Worm (Caenorhabditis elegans): ENCODE data around the gene ztf-7.

ztf-7 gene

ce11 chrV:9754459-9754858, 35.0 kb downstream of the ztf-7 start, which contains the start of gene F58E6.5:
Gene F58E6.5 (minus strand): TSS chrV:9754559.
- TF ChIP-seq fos-1 (tag; optimal IDR thresholded peaks at IDR 0.05): no peak
- no peak for TF ChIP-seq skn-1 (tag; optimal IDR thresholded peaks at IDR 0.05)
- no peak for TF ChIP-seq lin-39 (tag; optimal IDR thresholded peaks at IDR 0.05)
- no peak for TF ChIP-seq mdl-1 (tag; optimal IDR thresholded peaks at IDR 0.05)
- TF ChIP-seq blmp-1 (tag; optimal IDR thresholded peaks at IDR 0.05; ENCODE audit: insufficient read depth): no peak
- no peak for TF ChIP-seq mab-5 (tag; optimal IDR thresholded peaks at IDR 0.05)
- TF ChIP-seq nhr-12 (tag; optimal IDR thresholded peaks at IDR 0.05): no peak
- TF ChIP-seq nhr-23 (tag; optimal IDR thresholded peaks at IDR 0.05): no peak
- TF ChIP-seq gmeb-1 (tag; optimal IDR thresholded peaks at IDR 0.05): no peak
- TF ChIP-seq nhr-11 (tag; optimal IDR thresholded peaks at IDR 0.05): no peak
- no peak for TF ChIP-seq C34F6.9 (tag; optimal IDR thresholded peaks at IDR 0.05)
- no peak for TF ChIP-seq nhr-237 (tag; optimal IDR thresholded peaks at IDR 0.05)
- no peak for TF ChIP-seq lin-13 (GFP tag; optimal IDR thresholded peaks at IDR 0.05)
- TF ChIP-seq F13H6.1 (tag; optimal IDR thresholded peaks at IDR 0.05): no peak
- TF ChIP-seq sma-9 (GFP tag; optimal IDR thresholded peaks at IDR 0.05): no peak
- no peak for TF ChIP-seq sma-9 (tag; optimal IDR thresholded peaks at IDR 0.05)
- TF ChIP-seq ZK546.5 (tag; optimal IDR thresholded peaks at IDR 0.05): no peak

DNA sequence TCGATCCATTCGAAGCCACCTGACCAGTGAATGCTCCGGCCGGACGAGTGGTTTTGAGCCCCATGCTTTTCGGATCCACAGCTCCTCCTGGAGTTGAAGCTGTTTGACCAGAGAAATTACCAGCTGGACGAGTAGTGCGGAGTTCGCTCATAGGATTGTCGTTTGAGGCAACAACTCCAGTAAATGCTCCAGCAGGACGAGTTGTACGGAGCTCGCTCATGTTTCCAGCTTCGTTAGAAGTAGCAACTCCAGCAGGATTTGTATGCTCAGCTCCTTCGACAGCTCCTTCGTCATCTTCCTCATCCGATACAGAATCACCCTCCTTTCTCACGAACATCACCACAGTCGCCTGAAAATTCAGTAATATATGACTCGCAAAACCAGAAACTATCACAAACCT, 36.0 kb downstream of the ztf-7 start:
- no peak for TF ChIP-seq fos-1 (tag; optimal IDR thresholded peaks at IDR 0.05)
- TF ChIP-seq Y55F3AM.14 (GFP tag; optimal IDR thresholded peaks at IDR 0.05): no peak
- no peak for TF ChIP-seq gmeb-1 (tag; optimal IDR thresholded peaks at IDR 0.05)
- no peak for TF ChIP-seq sem-4 (tag; optimal IDR thresholded peaks at IDR 0.05)
- no peak for TF ChIP-seq ztf-1 (GFP tag; conservative IDR thresholded peaks at IDR 0.05)
- no peak for TF ChIP-seq blmp-1 (tag; optimal IDR thresholded peaks at IDR 0.05; ENCODE audit: insufficient read depth)
- no peak for TF ChIP-seq sma-3 (GFP tag; optimal IDR thresholded peaks at IDR 0.05)
- no peak for TF ChIP-seq unc-39 (tag; optimal IDR thresholded peaks at IDR 0.05)
- TF ChIP-seq aly-2 (tag; optimal IDR thresholded peaks at IDR 0.05): no peak
- TF ChIP-seq nhr-23 (tag; optimal IDR thresholded peaks at IDR 0.05): no peak
- TF ChIP-seq lsy-2 (tag; optimal IDR thresholded peaks at IDR 0.05): no peak
- TF ChIP-seq C34F6.9 (tag; optimal IDR thresholded peaks at IDR 0.05): no peak
- TF ChIP-seq dmd-4 (tag; optimal IDR thresholded peaks at IDR 0.05): no peak
- TF ChIP-seq sma-9 (GFP tag; optimal IDR thresholded peaks at IDR 0.05): no peak
- no peak for TF ChIP-seq sma-9 (tag; optimal IDR thresholded peaks at IDR 0.05)
- TF ChIP-seq alr-1 (tag; optimal IDR thresholded peaks at IDR 0.05): no peak
- TF ChIP-seq egl-27 (tag; optimal IDR thresholded peaks at IDR 0.05): no peak
- no peak for TF ChIP-seq elt-3 (tag; optimal IDR thresholded peaks at IDR 0.05)

DNA sequence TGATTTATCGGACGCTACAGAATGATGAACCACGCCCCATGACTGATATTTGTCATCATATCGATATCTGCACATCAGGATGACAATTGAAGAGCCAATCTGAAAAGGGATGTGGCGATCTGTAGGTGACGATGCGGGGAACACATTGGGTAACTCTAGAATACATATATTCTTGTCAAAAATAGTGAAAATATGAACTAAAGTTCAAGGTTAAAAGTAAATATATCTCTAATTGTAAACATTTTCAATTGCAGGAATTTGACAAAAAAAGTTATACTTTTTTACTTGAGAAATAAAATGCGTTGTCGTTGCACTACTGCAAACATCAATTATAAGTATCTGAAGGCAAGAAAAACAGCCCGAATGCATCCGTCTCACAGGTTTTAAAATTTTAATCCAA, 36.6 kb downstream of the ztf-7 start, which contains the start of gene F58E6.6:
Gene F58E6.6 (minus strand): TSS at position 101 of the 400 bp plus-strand sequence.
- TF ChIP-seq sma-3 (GFP tag; optimal IDR thresholded peaks at IDR 0.05) (no peak), lin-11 (tag; optimal IDR thresholded peaks at IDR 0.05) (no peak), unc-39 (tag; optimal IDR thresholded peaks at IDR 0.05) (no peak), skn-1 (tag; optimal IDR thresholded peaks at IDR 0.05) (no peak), lsy-2 (tag; optimal IDR thresholded peaks at IDR 0.05) (no peak), Y55F3AM.14 (GFP tag; optimal IDR thresholded peaks at IDR 0.05) (no peak), zag-1 (tag; optimal IDR thresholded peaks at IDR 0.05) (no peak), lin-13 (GFP tag; optimal IDR thresholded peaks at IDR 0.05) (no peak), snpc-4 (tag; optimal IDR thresholded peaks at IDR 0.05) (no peak), F13H6.1 (tag; optimal IDR thresholded peaks at IDR 0.05) (no peak), lin-39 (tag; optimal IDR thresholded peaks at IDR 0.05) (no peak), nhr-11 (tag; optimal IDR thresholded peaks at IDR 0.05) (no peak), blmp-1 (tag; optimal IDR thresholded peaks at IDR 0.05; ENCODE audit: insufficient read depth) (no peak), mdl-1 (tag; optimal IDR thresholded peaks at IDR 0.05) (no peak), R02D3.7 (tag; optimal IDR thresholded peaks at IDR 0.05) (no peak), egl-27 (tag; optimal IDR thresholded peaks at IDR 0.05) (no peak), C34F6.9 (tag; optimal IDR thresholded peaks at IDR 0.05) (no peak), ama-1 (optimal IDR thresholded peaks at IDR 0.05) (no peak), nhr-21 (tag; optimal IDR thresholded peaks at IDR 0.05) (no peak), nhr-12 (tag; optimal IDR thresholded peaks at IDR 0.05) (no peak)

DNA sequence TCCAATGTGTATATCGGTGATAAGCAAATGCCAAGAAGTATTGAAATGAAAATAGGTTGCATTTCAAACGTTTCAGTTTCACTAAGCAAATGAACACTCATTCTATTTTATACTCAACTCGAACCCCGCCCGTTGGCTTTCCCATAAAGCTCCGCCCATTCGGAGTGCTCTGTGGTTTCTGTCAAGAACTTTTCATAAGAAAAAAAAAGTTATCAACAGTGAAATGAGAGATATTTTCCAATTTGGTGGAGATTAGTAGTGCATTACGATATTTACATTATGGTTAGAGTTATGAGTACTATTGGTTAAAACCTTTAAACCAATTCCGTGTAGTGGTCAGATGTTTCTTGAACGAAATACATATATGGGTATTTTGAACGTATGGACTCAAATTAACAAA, 39.2 kb downstream of the ztf-7 start, which contains the start of gene F58E6.4:
Gene F58E6.4 (minus strand): TSS at position 101 of the 400 bp plus-strand sequence.
- TF ChIP-seq elt-1 (tag; optimal IDR thresholded peaks at IDR 0.05) (no peak), elt-3 (tag; optimal IDR thresholded peaks at IDR 0.05) (no peak), snpc-4 (tag; optimal IDR thresholded peaks at IDR 0.05) (no peak), crh-2 (tag; optimal IDR thresholded peaks at IDR 0.05) (no peak), egl-27 (tag; optimal IDR thresholded peaks at IDR 0.05) (no peak), sma-9 (GFP tag; optimal IDR thresholded peaks at IDR 0.05) (no peak), sma-9 (tag; optimal IDR thresholded peaks at IDR 0.05) (no peak)
